Worm (Caenorhabditis elegans) whole organism, early embryonic: ENCODE data around the gene grl-27.

Experiments used
- aly-1 ChIP-seq: sonication (generic microtip); optimal IDR thresholded peaks from 2 replicates; lab custom pipeline; 2016; ENCODE audit warnings: missing genetic modification characterization, missing compliant biosample characterization
- ama-1 ChIP-seq: fragments of 150-350 bp; optimal IDR thresholded peaks from 2 replicates; lab custom pipeline; 2014
- ets-7 ChIP-seq: sonication (generic microtip); optimal IDR thresholded peaks from 2 replicates; lab custom pipeline; 2016; ENCODE audit warnings: missing genotype, missing genetic modification characterization, missing compliant biosample characterization
- tbx-11 ChIP-seq: fragments of 200-800 bp; sonication (Bioruptor generic); IDR thresholded peaks from 2 replicates; pipeline ENCODE4 v1.3.6; 2022; ENCODE audit warnings: missing genetic modification characterization, missing compliant biosample characterization
- tbx-37 ChIP-seq: fragments of 200-800 bp; sonication (Bioruptor generic); conservative IDR thresholded peaks from 2 replicates; pipeline ENCODE4 v1.3.6; 2022; ENCODE audit warnings: missing genetic modification reagents, missing genetic modification characterization, missing compliant biosample characterization

DNA sequence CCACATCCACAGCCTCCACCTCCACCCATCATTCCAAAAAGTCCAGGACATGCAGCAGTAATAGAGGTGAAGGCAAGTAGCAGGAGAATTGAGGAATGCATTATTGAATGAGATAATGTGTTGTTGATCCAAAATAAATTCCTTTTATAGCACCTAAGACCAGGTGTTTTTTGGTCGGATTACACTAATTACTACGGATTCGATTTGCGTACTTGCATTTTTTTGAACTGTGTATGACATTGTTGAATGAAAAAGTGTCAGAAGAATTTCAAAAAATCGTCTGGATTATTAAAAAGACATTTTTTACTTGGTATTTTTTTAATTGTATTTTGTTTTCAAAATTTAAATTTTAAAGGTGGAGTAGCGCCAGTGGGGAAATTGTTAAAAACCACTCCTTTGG lies 23.9 kb downstream of the grl-27 start, which contains the start of gene grl-28:
- TF ChIP-seq tbx-11 (GFP tag; lab: Robert Waterston, UW) = no peak
- no peak for TF ChIP-seq ama-1 (lab: Kevin White, UChicago)
- TF ChIP-seq ets-7 (tag; lab: Kevin White, UChicago) = no peak
- no peak for TF ChIP-seq tbx-37 (GFP tag; lab: Robert Waterston, UW)
- no peak for TF ChIP-seq aly-1
